Fruit fly (Drosophila melanogaster) whole organism, wandering third instar larva: Measurements from ENCODE around the gene CG13074.

ENCODE experiments used
- Abd-B ChIP-seq: fragments of >200 bp; optimal IDR thresholded peaks from 2 replicates; lab custom pipeline; 2017; ENCODE audit warnings: missing biosample characterization, missing genetic modification characterization
- CG32264 ChIP-seq: fragments of 200-800 bp; sonication (Bioruptor generic); optimal IDR thresholded peaks from 2 replicates; lab custom pipeline; 2016; ENCODE audit warnings: missing biosample characterization, missing genetic modification characterization
- CG9705 ChIP-seq: fragments of 200-800 bp; sonication (Bioruptor generic); optimal IDR thresholded peaks from 2 replicates; lab custom pipeline; 2018; ENCODE audit warnings: missing biosample characterization, mild to moderate bottlenecking, missing genetic modification characterization
- CrebA ChIP-seq: fragments of 200-800 bp; sonication (Bioruptor generic); optimal IDR thresholded peaks from 2 replicates; lab custom pipeline; 2016; ENCODE audit warnings: missing biosample characterization, mild to moderate bottlenecking, missing genetic modification characterization, borderline replicate concordance
- Dfd ChIP-seq: fragments of >200 bp; optimal IDR thresholded peaks from 2 replicates; lab custom pipeline; 2017; ENCODE audit warnings: missing biosample characterization, missing genetic modification characterization
- GATAd ChIP-seq: sonication (Bioruptor generic); optimal IDR thresholded peaks from 2 replicates; lab custom pipeline; 2016; ENCODE audit warnings: missing biosample characterization, missing genetic modification characterization
- HLH106 ChIP-seq: fragments of 200-800 bp; optimal IDR thresholded peaks from 3 replicates; lab custom pipeline; 2019; ENCODE audit warnings: missing biosample characterization, mild to moderate bottlenecking, missing genetic modification characterization, moderate library complexity
- Hnf4 ChIP-seq: fragments of 200-800 bp; sonication (Bioruptor generic); optimal IDR thresholded peaks from 2 replicates; lab custom pipeline; 2016; ENCODE audit warnings: missing biosample characterization, mild to moderate bottlenecking, missing genetic modification characterization
- Hr78 ChIP-seq: fragments of >200 bp; optimal IDR thresholded peaks from 2 replicates; lab custom pipeline; 2017; ENCODE audit warnings: missing biosample characterization, missing genetic modification characterization
- Hr83 ChIP-seq: fragments of 200-300 bp; sonication (Bioruptor generic); optimal IDR thresholded peaks from 2 replicates; lab custom pipeline; 2016; ENCODE audit warnings: missing biosample characterization, mild to moderate bottlenecking, missing genetic modification characterization, moderate library complexity; ENCODE audit not compliant: poor library complexity, severe bottlenecking
- Jra ChIP-seq: sonication (Bioruptor generic); optimal IDR thresholded peaks from 2 replicates; lab custom pipeline; 2016; ENCODE audit warnings: missing biosample characterization, missing genetic modification characterization
- Myc ChIP-seq: fragments of >200 bp; optimal IDR thresholded peaks from 2 replicates; lab custom pipeline; 2017
- OdsH ChIP-seq: fragments of 200-800 bp; sonication (Bioruptor generic); optimal IDR thresholded peaks from 2 replicates; lab custom pipeline; 2016; ENCODE audit warnings: missing biosample characterization, mild to moderate bottlenecking, missing genetic modification characterization
- Rel ChIP-seq, 2 experiments: fragments of 200-800 bp; sonication (Bioruptor generic) in 1 of 2; optimal IDR thresholded peaks; 2 replicates in 1 of 2; 3 replicates in 1 of 2; lab custom pipeline; 2016 to 2019; ENCODE audit warnings: mild to moderate bottlenecking in 2 of 2, missing biosample characterization in 2 of 2, missing genetic modification characterization in 2 of 2, moderate library complexity in 1 of 2
- Sp1 ChIP-seq: fragments of 200-800 bp; sonication (Bioruptor generic); optimal IDR thresholded peaks from 3 replicates; lab custom pipeline; 2019; ENCODE audit warnings: missing biosample characterization, mild to moderate bottlenecking, missing genetic modification characterization, moderate library complexity
- brk ChIP-seq: fragments of 200-800 bp; sonication (Bioruptor generic); optimal IDR thresholded peaks from 2 replicates; lab custom pipeline; 2016; ENCODE audit warnings: missing biosample characterization, mild to moderate bottlenecking, missing genetic modification characterization
- dl ChIP-seq, 2 experiments: fragments of 175-275, 200-275 bp in 1 of 2; fragments of 200-275 bp in 1 of 2; sonication (Bioruptor generic); optimal IDR thresholded peaks; lab custom pipeline; 2018; ENCODE audit warnings: mild to moderate bottlenecking in 2 of 2, missing biosample characterization in 2 of 2, missing genetic modification characterization in 2 of 2, moderate library complexity in 2 of 2; ENCODE audit not compliant: partially characterized antibody in 2 of 2, insufficient read depth in 1 of 2
- dmrt93B ChIP-seq: fragments of 200-800 bp; sonication (Bioruptor generic); optimal IDR thresholded peaks from 2 replicates; lab custom pipeline; 2018; ENCODE audit warnings: missing biosample characterization, mild to moderate bottlenecking, missing genetic modification characterization
- dsf ChIP-seq: sonication (Bioruptor generic); optimal IDR thresholded peaks from 2 replicates; lab custom pipeline; 2016; ENCODE audit warnings: missing biosample characterization, missing genetic modification characterization, borderline replicate concordance
- ey ChIP-seq: fragments of 200-800 bp; sonication (Bioruptor generic); optimal IDR thresholded peaks from 2 replicates; lab custom pipeline; 2016; ENCODE audit warnings: missing biosample characterization, missing genetic modification characterization
- foxo ChIP-seq, 2 experiments: fragments of 200-800 bp; sonication (Bioruptor generic); optimal IDR thresholded peaks; 2 replicates in 1 of 2; 3 replicates in 1 of 2; lab custom pipeline; 2016 to 2017; ENCODE audit warnings: missing biosample characterization in 2 of 2, missing genetic modification characterization in 2 of 2
- fru ChIP-seq: fragments of 200-800 bp; sonication (Bioruptor generic); optimal IDR thresholded peaks from 3 replicates; lab custom pipeline; 2016; ENCODE audit warnings: missing biosample characterization, mild to moderate bottlenecking, missing genetic modification characterization
- h ChIP-seq: fragments of 200-800 bp; sonication (Bioruptor generic); optimal IDR thresholded peaks from 3 replicates; lab custom pipeline; 2016; ENCODE audit warnings: missing biosample characterization, mild to moderate bottlenecking, missing genetic modification characterization
- lola ChIP-seq: fragments of >200 bp; optimal IDR thresholded peaks from 2 replicates; lab custom pipeline; 2017; ENCODE audit warnings: missing biosample characterization, missing genetic modification characterization
- pan ChIP-seq: fragments of >200 bp; optimal IDR thresholded peaks from 2 replicates; lab custom pipeline; 2017
- rgr ChIP-seq: fragments of 200-800 bp; sonication (Bioruptor generic); optimal IDR thresholded peaks from 3 replicates; lab custom pipeline; 2016; ENCODE audit warnings: missing biosample characterization, mild to moderate bottlenecking, missing genetic modification characterization
- sage ChIP-seq: fragments of 200-800 bp; sonication (Bioruptor generic); optimal IDR thresholded peaks from 2 replicates; lab custom pipeline; 2016; ENCODE audit warnings: missing biosample characterization, mild to moderate bottlenecking, missing genetic modification characterization
- sv ChIP-seq: fragments of 200-800 bp; sonication (Bioruptor generic); optimal IDR thresholded peaks from 3 replicates; lab custom pipeline; 2016; ENCODE audit warnings: missing biosample characterization, missing genetic modification characterization
- tai ChIP-seq: sonication (Bioruptor generic); optimal IDR thresholded peaks from 2 replicates; lab custom pipeline; 2016; ENCODE audit warnings: missing biosample characterization, missing genetic modification characterization

The CG13074 gene

dm6 chr3L:16097393-16097884 is at the start of gene CG13074, which contains the start of gene ATPsynbetaL:
Gene CG13074 (minus strand): TSS chr3L:16097493.
Gene ATPsynbetaL (plus strand): TSS chr3L:16097834.
- TF ChIP-seq Myc (lab: Kevin White, UChicago): no peak
- TF ChIP-seq sage (GFP tag; lab: Kevin White, UChicago): no peak
- no peak for TF ChIP-seq Jra (GFP tag; lab: Kevin White, UChicago)
- no peak for TF ChIP-seq CG9705
- no peak for TF ChIP-seq rgr (GFP tag; lab: Kevin White, UChicago)
- TF ChIP-seq h (GFP tag; lab: Kevin White, UChicago): no peak
- TF ChIP-seq GATAd (GFP tag; lab: Kevin White, UChicago): no peak
- no peak for TF ChIP-seq Dfd (GFP tag; lab: Kevin White, UChicago)
- no peak for TF ChIP-seq dsf

DNA sequence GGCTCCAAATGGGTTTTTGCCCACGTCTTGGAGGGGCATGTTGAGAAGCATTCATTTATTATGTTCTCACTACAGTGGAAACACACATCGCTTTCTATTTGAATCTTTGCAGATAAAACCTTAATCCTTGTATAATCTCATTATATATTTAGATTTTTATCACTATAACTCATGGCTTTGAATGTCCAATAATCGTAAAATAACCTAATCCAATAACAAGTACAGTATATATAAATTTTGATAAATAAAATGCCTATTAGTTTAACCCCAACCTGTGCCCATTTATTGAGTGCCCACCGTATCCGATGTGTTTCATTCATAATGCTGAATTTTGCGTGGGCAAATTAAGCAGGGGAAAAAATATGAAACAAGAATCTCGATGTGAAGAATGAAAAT is 49.2 kb upstream of the CG13074 start:
- TF ChIP-seq HLH106 (tag; lab: Kevin White, UChicago) (peak; percentile 38), tai (GFP tag; lab: Kevin White, UChicago) (peak; percentile 37), h (GFP tag; lab: Kevin White, UChicago) (peak; percentile 31), foxo (GFP tag; optimal IDR thresholded peaks at IDR 0.05; lab: Kevin White, UChicago) (peak in 1 of 2 experiments; percentile 29), Rel (GFP tag; optimal IDR thresholded peaks at IDR 0.05; lab: Kevin White, UChicago) (no peak), Rel (tag; optimal IDR thresholded peaks at IDR 0.05; lab: Kevin White, UChicago) (no peak), Hnf4 (GFP tag; lab: Kevin White, UChicago) (peak; percentile 5)
- TF ChIP-seq, all 38 proteins: peak for 5

- TF ChIP-seq fru (GFP tag; lab: Kevin White, UChicago): no peak
- no peak for TF ChIP-seq Hr78 (GFP tag; lab: Kevin White, UChicago)
- TF ChIP-seq sv (GFP tag; lab: Kevin White, UChicago): no peak
- TF ChIP-seq ey (GFP tag; lab: Kevin White, UChicago): no peak
- no peak for TF ChIP-seq dsf
- no peak for TF ChIP-seq Abd-B (GFP tag; lab: Kevin White, UChicago)
- no peak for TF ChIP-seq pan (lab: Kevin White, UChicago)
- TF ChIP-seq Hr83 (GFP tag; lab: Kevin White, UChicago): no peak
- TF ChIP-seq sage (GFP tag; lab: Kevin White, UChicago): no peak
- TF ChIP-seq CrebA (GFP tag; lab: Kevin White, UChicago): no peak
- TF ChIP-seq brk (GFP tag; lab: Kevin White, UChicago): no peak
- no peak for TF ChIP-seq dmrt93B (GFP tag; lab: Kevin White, UChicago)
- TF ChIP-seq CG32264: no peak
- no peak for TF ChIP-seq lola (GFP tag; lab: Kevin White, UChicago)
- no peak for TF ChIP-seq h (GFP tag; lab: Kevin White, UChicago)
- TF ChIP-seq rgr (GFP tag; lab: Kevin White, UChicago): no peak
- TF ChIP-seq dl (GFP tag; optimal IDR thresholded peaks at IDR 0.05; lab: Kevin White, UChicago; ENCODE audit: insufficient read depth in 1 of 2, partially characterized antibody in 2 of 2): no peak
- TF ChIP-seq, all 38 proteins: peak for 0
Observed at dm6 chr3L:16145931-16146538, 48.7 kb upstream of the CG13074 start.

DNA sequence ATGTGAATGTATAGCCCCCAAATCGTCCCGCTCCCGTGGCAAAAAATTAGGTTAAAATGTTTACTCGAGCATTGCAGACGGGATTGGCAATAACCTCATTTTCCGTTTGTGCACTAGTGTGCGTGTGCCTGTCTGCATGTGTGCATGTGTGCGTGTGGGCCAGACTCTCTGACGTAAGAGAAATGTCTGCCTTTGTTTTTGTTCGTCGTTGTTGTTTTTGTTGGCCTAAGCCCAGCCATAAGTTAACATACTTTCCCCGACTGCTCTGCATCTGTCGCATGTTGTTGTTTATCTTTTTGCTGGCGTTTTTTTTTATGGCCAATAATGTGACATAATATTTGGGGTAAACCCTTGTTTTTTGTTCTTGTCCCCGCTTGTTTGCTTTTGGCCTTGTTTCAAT is 48.0 kb upstream of the CG13074 start:
- TF ChIP-seq sv (GFP tag; lab: Kevin White, UChicago): no peak
- TF ChIP-seq Hr83 (GFP tag; lab: Kevin White, UChicago): peak; percentile 47
- peak; percentile 7 for TF ChIP-seq h (GFP tag; lab: Kevin White, UChicago)
- TF ChIP-seq Sp1 (GFP tag; lab: Kevin White, UChicago): peak; percentile 3

DNA sequence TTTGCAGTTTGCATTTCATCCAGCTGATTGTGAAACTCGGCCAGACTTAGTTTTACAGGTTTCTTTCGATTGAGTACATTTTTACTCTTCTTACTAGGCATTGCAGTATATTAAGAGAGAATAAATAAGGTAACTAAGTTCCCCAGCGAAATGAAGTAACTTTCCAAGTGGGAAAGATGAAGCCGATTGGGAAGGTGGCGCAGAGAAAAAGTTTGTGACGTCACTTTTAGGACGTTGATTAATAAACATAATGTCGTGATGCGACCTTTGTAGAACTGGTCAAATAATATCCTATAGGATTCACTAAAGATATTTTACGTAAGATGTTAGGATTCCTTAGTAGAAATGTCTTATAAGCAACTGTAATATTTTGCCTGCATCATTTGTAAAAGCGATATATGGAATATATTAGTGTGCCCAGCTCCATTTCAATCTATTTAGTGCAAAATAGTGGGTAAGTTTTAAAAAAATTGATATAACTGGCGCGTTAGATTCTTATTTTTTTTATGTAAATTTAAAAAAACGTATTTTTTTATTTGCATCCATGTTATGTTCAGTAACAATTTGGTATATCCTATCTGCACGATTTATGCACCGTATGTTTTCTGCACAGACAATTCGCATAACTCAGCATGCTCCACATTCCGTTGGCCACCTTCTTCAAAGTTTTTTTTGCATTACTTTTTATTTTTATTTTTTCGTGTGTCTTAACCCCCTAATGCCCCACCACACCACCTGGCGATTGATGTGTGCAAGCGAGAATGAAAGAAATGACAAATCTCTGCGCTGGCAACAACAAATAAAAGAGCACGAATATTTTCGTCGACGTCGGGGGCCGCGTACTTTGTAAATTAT is 46.6 kb upstream of the CG13074 start, which contains the start of gene CG32152:
Gene CG32152, minus strand, starts transcription at position 352 of the 855 bp plus-strand sequence.
- TF ChIP-seq CG32264 (no peak), Hr78 (GFP tag; lab: Kevin White, UChicago) (no peak), lola (GFP tag; lab: Kevin White, UChicago) (no peak), GATAd (GFP tag; lab: Kevin White, UChicago) (no peak), OdsH (GFP tag; lab: Kevin White, UChicago) (no peak)
